Fruit fly (Drosophila melanogaster): ENCODE measurements around the gene CG11964.
A peak's percentile ranks its signal among the peaks of the same experiment; 100 is the strongest.

CG11964 gene

dm6 chr3R:8923774-8924369 lies 20.9 kb downstream of the CG11964 start (continued):
- TF ChIP-seq TFAM (GFP tag; optimal IDR thresholded peaks at IDR 0.05) = no peak
- TF ChIP-seq CG15696 (tag; optimal IDR thresholded peaks at IDR 0.05) = no peak
- TF ChIP-seq Drgx (GFP tag; IDR thresholded peaks at IDR 0.05) = no peak
- no peak for TF ChIP-seq pho (GFP tag; optimal IDR thresholded peaks at IDR 0.05)
- no peak for TF ChIP-seq CG12236 (GFP tag; optimal IDR thresholded peaks at IDR 0.05)
- TF ChIP-seq Pdp1 (GFP tag; optimal IDR thresholded peaks at IDR 0.05) = no peak
- no peak for TF ChIP-seq Sry-δ (GFP tag; optimal IDR thresholded peaks at IDR 0.05)
- TF ChIP-seq CG11695 (GFP tag; IDR thresholded peaks at IDR 0.05) = 0 out of 3 replicates have a peak, but pooled peaks have one; percentile 20
- no peak for TF ChIP-seq CG12299 (tag; optimal IDR thresholded peaks at IDR 0.05)
- no peak for TF ChIP-seq CG4282 (GFP tag; optimal IDR thresholded peaks at IDR 0.05)
- TF ChIP-seq Poxn (GFP tag; IDR thresholded peaks at IDR 0.05) = no peak
- no peak for TF ChIP-seq dan (GFP tag; IDR thresholded peaks at IDR 0.05)
- TF ChIP-seq CG15073 (GFP tag; optimal IDR thresholded peaks at IDR 0.05) = no peak
- TF ChIP-seq PHDP (tag; optimal IDR thresholded peaks at IDR 0.05) = no peak
- no peak for TF ChIP-seq sc (optimal IDR thresholded peaks at IDR 0.05)
- no peak for TF ChIP-seq sc (GFP tag; optimal IDR thresholded peaks at IDR 0.05)
- TF ChIP-seq CG2199 (GFP tag; IDR thresholded peaks at IDR 0.05) = 0 out of 3 replicates have a peak, but pooled peaks have one; percentile 88
- TF ChIP-seq fu2 (GFP tag; optimal IDR thresholded peaks at IDR 0.05) = no peak
- TF ChIP-seq pros (GFP tag; optimal IDR thresholded peaks at IDR 0.05) = no peak
- TF ChIP-seq trh (GFP tag; optimal IDR thresholded peaks at IDR 0.05) = no peak
- no peak for TF ChIP-seq Hr51 (GFP tag; optimal IDR thresholded peaks at IDR 0.05)
- TF ChIP-seq ken (GFP tag; IDR thresholded peaks at IDR 0.05) = no peak
- TF ChIP-seq CG33213 (GFP tag; optimal IDR thresholded peaks at IDR 0.05) = no peak
- TF ChIP-seq sqz (GFP tag; optimal IDR thresholded peaks at IDR 0.05) = peak; percentile 2
- no peak for TF ChIP-seq Ets97D (GFP tag; optimal IDR thresholded peaks at IDR 0.05)
- peak; percentile 78 for TF ChIP-seq Ets65A (GFP tag)
- no peak for TF ChIP-seq unpg (GFP tag; optimal IDR thresholded peaks at IDR 0.05)
- 0 out of 2 replicates have a peak, but pooled peaks have one; percentile 14 for TF ChIP-seq slbo (GFP tag; IDR thresholded peaks at IDR 0.05)
- TF ChIP-seq CG18764 (GFP tag; optimal IDR thresholded peaks at IDR 0.05) = no peak
- no peak for TF ChIP-seq CG2129 (GFP tag; IDR thresholded peaks at IDR 0.05; ENCODE audit: partially characterized antibody)
- no peak for TF ChIP-seq CG13296 (GFP tag; optimal IDR thresholded peaks at IDR 0.05)
- TF ChIP-seq eyg (GFP tag; optimal IDR thresholded peaks at IDR 0.05) = no peak
- no peak for TF ChIP-seq CG10321 (GFP tag; IDR thresholded peaks at IDR 0.05)
- TF ChIP-seq ATbp (GFP tag; optimal IDR thresholded peaks at IDR 0.05) = no peak
- TF ChIP-seq pita (GFP tag; optimal IDR thresholded peaks at IDR 0.05) = no peak
- TF ChIP-seq CG18476 (GFP tag; optimal IDR thresholded peaks at IDR 0.05) = no peak
- no peak for TF ChIP-seq CG12104 (GFP tag; optimal IDR thresholded peaks at IDR 0.05)
- TF ChIP-seq org-1 (GFP tag; optimal IDR thresholded peaks at IDR 0.05) = no peak
- TF ChIP-seq CG32772 (GFP tag; IDR thresholded peaks at IDR 0.05) = no peak
- TF ChIP-seq gro (GFP tag; optimal IDR thresholded peaks at IDR 0.05) = no peak
- TF ChIP-seq MTF-1 (GFP tag; optimal IDR thresholded peaks at IDR 0.05; ENCODE audit: borderline replicate concordance) = no peak
- no peak for TF ChIP-seq tgo (GFP tag; IDR thresholded peaks at IDR 0.05)
- TF ChIP-seq CG11456 (GFP tag; IDR thresholded peaks at IDR 0.05) = no peak
- TF ChIP-seq Jarid2 (GFP tag; optimal IDR thresholded peaks at IDR 0.05) = no peak
- TF ChIP-seq grn (GFP tag; optimal IDR thresholded peaks at IDR 0.05) = peak; percentile 10
- no peak for TF ChIP-seq CG18011 (GFP tag; optimal IDR thresholded peaks at IDR 0.05)
- TF ChIP-seq fd102C (GFP tag; optimal IDR thresholded peaks at IDR 0.05) = no peak
- TF ChIP-seq CG42726 (GFP tag; IDR thresholded peaks at IDR 0.05; ENCODE audit: partially characterized antibody) = no peak
- no peak for TF ChIP-seq trem (tag; optimal IDR thresholded peaks at IDR 0.05)
- TF ChIP-seq D (optimal IDR thresholded peaks at IDR 0.05) = no peak
- no peak for TF ChIP-seq D (GFP tag; optimal IDR thresholded peaks at IDR 0.05)
- TF ChIP-seq CG11093 (GFP tag; IDR thresholded peaks at IDR 0.05) = no peak

All from whole organism, embryonic.